Fruit fly (Drosophila melanogaster) whole organism, embryonic: ENCODE results near the gene CG43273.

ENCODE experiments used
- BEAF-32 ChIP-seq: fragments of 200-800 bp; sonication (Bioruptor generic); optimal IDR thresholded peaks from 3 replicates; lab custom pipeline; 2017; ENCODE audit warnings: missing biosample characterization, missing genetic modification characterization, mild to moderate bottlenecking, moderate library complexity, missing genetic modification reagents
- BtbVII ChIP-seq: fragments of 200-800 bp; sonication (Bioruptor generic); optimal IDR thresholded peaks from 3 replicates; lab custom pipeline; 2017; ENCODE audit warnings: missing biosample characterization, mild to moderate bottlenecking, missing genetic modification characterization
- C15 ChIP-seq: fragments of 200-800 bp; sonication (Bioruptor generic); IDR thresholded peaks from 3 replicates; pipeline ENCODE4 v1.3.6; 2022; ENCODE audit warnings: missing biosample characterization, missing genetic modification characterization
- CG11247 ChIP-seq: fragments of 200-800 bp; sonication (Bioruptor generic); IDR thresholded peaks from 2 replicates; pipeline ENCODE4 v1.3.6; 2022; ENCODE audit warnings: missing biosample characterization, missing genetic modification characterization
- CG11504 ChIP-seq: fragments of 200-800 bp; sonication (Bioruptor generic); optimal IDR thresholded peaks from 3 replicates; lab custom pipeline; 2019; ENCODE audit warnings: missing biosample characterization, mild to moderate bottlenecking, missing genetic modification characterization, moderate library complexity
- CG15479 ChIP-seq: fragments of 200-800 bp; sonication (Bioruptor generic); optimal IDR thresholded peaks from 3 replicates; lab custom pipeline; 2019; ENCODE audit warnings: missing biosample characterization, mild to moderate bottlenecking, missing genetic modification characterization, moderate library complexity
- CG1602 ChIP-seq: fragments of 200-800 bp; sonication (Bioruptor generic); optimal IDR thresholded peaks from 3 replicates; lab custom pipeline; 2016; ENCODE audit warnings: missing biosample characterization, missing genetic modification characterization
- CG16813 ChIP-seq: fragments of 200-800 bp; sonication (Bioruptor generic); IDR thresholded peaks from 3 replicates; pipeline ENCODE4 v1.3.6; 2022; ENCODE audit warnings: missing biosample characterization, missing genetic modification characterization; ENCODE audit not compliant: partially characterized antibody
- CG18619 ChIP-seq: fragments of 200-800 bp; sonication (Bioruptor generic); optimal IDR thresholded peaks from 3 replicates; lab custom pipeline; 2017; ENCODE audit warnings: missing biosample characterization, mild to moderate bottlenecking, missing genetic modification characterization
- CG2678 ChIP-seq: fragments of 200-800 bp; sonication (Bioruptor generic); optimal IDR thresholded peaks from 3 replicates; lab custom pipeline; 2019; ENCODE audit warnings: missing biosample characterization, mild to moderate bottlenecking, missing genetic modification characterization, moderate library complexity
- CG3281 ChIP-seq: fragments of 200-800 bp; sonication (Bioruptor generic); optimal IDR thresholded peaks from 3 replicates; lab custom pipeline; 2017; ENCODE audit warnings: missing biosample characterization, mild to moderate bottlenecking, missing genetic modification characterization
- CG33213 ChIP-seq: fragments of 200-800 bp; sonication (Bioruptor generic); optimal IDR thresholded peaks from 3 replicates; lab custom pipeline; 2016; ENCODE audit warnings: missing biosample characterization, missing genetic modification characterization
- CG42726 ChIP-seq: fragments of 200-800 bp; sonication (Bioruptor generic); IDR thresholded peaks from 2 replicates; pipeline ENCODE4 v1.3.6; 2022; ENCODE audit warnings: missing biosample characterization, missing genetic modification characterization; ENCODE audit not compliant: partially characterized antibody
- CG4854 ChIP-seq: fragments of 200-800 bp; sonication (Bioruptor generic); optimal IDR thresholded peaks from 2 replicates; lab custom pipeline; 2016; ENCODE audit warnings: missing biosample characterization, missing genetic modification characterization, inconsistent platforms
- CG6254 ChIP-seq: fragments of 200-800 bp; sonication (Bioruptor generic); optimal IDR thresholded peaks from 3 replicates; lab custom pipeline; 2017; ENCODE audit warnings: mild to moderate bottlenecking, missing biosample characterization, missing genetic modification reagents, missing genetic modification characterization
- CG7372 ChIP-seq: fragments of 200-800 bp; sonication (Bioruptor generic); IDR thresholded peaks from 2 replicates; pipeline ENCODE4 v1.3.6; 2022; ENCODE audit warnings: missing biosample characterization, missing genetic modification characterization
- CTCF ChIP-seq: fragments of 200-800 bp; sonication (Bioruptor generic); optimal IDR thresholded peaks from 2 replicates; lab custom pipeline; 2017; ENCODE audit warnings: missing biosample characterization, mild to moderate bottlenecking, missing genetic modification characterization, moderate library complexity
- CrebB ChIP-seq: fragments of 200-800 bp; sonication (Bioruptor generic); optimal IDR thresholded peaks from 3 replicates; lab custom pipeline; 2018; ENCODE audit warnings: missing biosample characterization, mild to moderate bottlenecking, missing genetic modification characterization
- Dbx ChIP-seq: fragments of 200-800 bp; sonication (Bioruptor generic); IDR thresholded peaks from 3 replicates; pipeline ENCODE4 v1.3.6; 2022; ENCODE audit warnings: missing biosample characterization, missing genetic modification characterization
- Drgx ChIP-seq: fragments of 200-800 bp; sonication (Bioruptor generic); IDR thresholded peaks from 2 replicates; pipeline ENCODE4 v1.3.6; 2022; ENCODE audit warnings: missing biosample characterization, missing genetic modification characterization
- Eip74EF ChIP-seq, 2 experiments: fragments of 200-800 bp in 1 of 2; fragments of >200 bp in 1 of 2; sonication (Bioruptor generic) in 1 of 2; optimal IDR thresholded peaks; 2 replicates each; lab custom pipeline; 2017 to 2019; ENCODE audit warnings: missing biosample characterization in 2 of 2, missing genetic modification characterization in 2 of 2, mild to moderate bottlenecking in 1 of 2, moderate library complexity in 1 of 2
- Fer1 ChIP-seq: fragments of 200-800 bp; sonication (Bioruptor generic); optimal IDR thresholded peaks from 2 replicates; lab custom pipeline; 2017; ENCODE audit warnings: missing biosample characterization, mild to moderate bottlenecking, missing genetic modification characterization
- Gsc ChIP-seq: fragments of 200-800 bp; sonication (Bioruptor generic); IDR thresholded peaks from 2 replicates; pipeline ENCODE4 v1.3.6; 2022; ENCODE audit warnings: missing biosample characterization, missing genetic modification characterization
- H15 ChIP-seq: fragments of 200-800 bp; sonication (Bioruptor generic); IDR thresholded peaks from 3 replicates; pipeline ENCODE4 v1.3.6; 2022; ENCODE audit warnings: missing biosample characterization, missing genetic modification characterization
- Oli ChIP-seq: fragments of 200-800 bp; sonication (Bioruptor generic); optimal IDR thresholded peaks from 2 replicates; lab custom pipeline; 2018; ENCODE audit warnings: missing biosample characterization, mild to moderate bottlenecking, missing genetic modification characterization, moderate library complexity
- Taf1 ChIP-seq: fragments of 200-800 bp; sonication (Bioruptor generic); IDR thresholded peaks from 2 replicates; pipeline ENCODE4 v1.3.6; 2022; ENCODE audit warnings: missing biosample characterization, missing genetic modification characterization
- Xrp1 ChIP-seq: fragments of 200-800 bp; sonication (Bioruptor generic); IDR thresholded peaks from 2 replicates; pipeline ENCODE4 v1.3.6; 2022; ENCODE audit warnings: missing biosample characterization, missing genetic modification characterization
- ac ChIP-seq: fragments of 200-800 bp; sonication (Bioruptor generic); optimal IDR thresholded peaks from 3 replicates; lab custom pipeline; 2017; ENCODE audit warnings: missing biosample characterization, mild to moderate bottlenecking, missing genetic modification characterization
- bbx ChIP-seq: fragments of 200-800 bp; sonication (Bioruptor generic); IDR thresholded peaks from 2 replicates; pipeline ENCODE4 v1.3.6; 2022; ENCODE audit warnings: missing biosample characterization, missing genetic modification characterization; ENCODE audit not compliant: partially characterized antibody
- crc ChIP-seq: fragments of 200-800 bp; sonication (Bioruptor generic); optimal IDR thresholded peaks from 2 replicates; lab custom pipeline; 2016; ENCODE audit warnings: missing biosample characterization, missing genetic modification characterization
- crp ChIP-seq, 2 experiments: fragments of 200-800 bp; sonication (Bioruptor generic); optimal IDR thresholded peaks; 2 replicates in 1 of 2; 3 replicates in 1 of 2; lab custom pipeline; 2017; ENCODE audit warnings: missing biosample characterization in 2 of 2, missing genetic modification characterization in 2 of 2, mild to moderate bottlenecking in 1 of 2, moderate library complexity in 1 of 2
- gcm ChIP-seq: fragments of 200-800 bp; sonication (Bioruptor generic); optimal IDR thresholded peaks from 2 replicates; lab custom pipeline; 2019; ENCODE audit warnings: missing biosample characterization, mild to moderate bottlenecking, missing genetic modification characterization, moderate library complexity
- gcm2 ChIP-seq: fragments of 200-800 bp; sonication (Bioruptor generic); optimal IDR thresholded peaks from 2 replicates; lab custom pipeline; 2016; ENCODE audit warnings: missing biosample characterization, missing genetic modification characterization
- grn ChIP-seq: fragments of 200-800 bp; sonication (Bioruptor generic); optimal IDR thresholded peaks from 3 replicates; lab custom pipeline; 2017; ENCODE audit warnings: missing biosample characterization, missing genetic modification characterization
- lilli ChIP-seq: fragments of 200-800 bp; sonication (Bioruptor generic); optimal IDR thresholded peaks from 3 replicates; lab custom pipeline; 2016; ENCODE audit warnings: missing biosample characterization, missing genetic modification characterization
- mirr ChIP-seq: fragments of 200-800 bp; sonication (Bioruptor generic); optimal IDR thresholded peaks from 3 replicates; lab custom pipeline; 2018; ENCODE audit warnings: missing biosample characterization, mild to moderate bottlenecking, missing genetic modification characterization
- mld ChIP-seq: fragments of 200-800 bp; sonication (Bioruptor generic); IDR thresholded peaks from 3 replicates; pipeline ENCODE4 v1.3.6; 2022; ENCODE audit warnings: missing biosample characterization, missing genetic modification characterization; ENCODE audit not compliant: partially characterized antibody
- phol ChIP-seq: fragments of 200-800 bp; sonication (Bioruptor generic); optimal IDR thresholded peaks from 3 replicates; lab custom pipeline; 2018; ENCODE audit warnings: missing biosample characterization, mild to moderate bottlenecking, missing genetic modification characterization, moderate library complexity
- pita ChIP-seq: fragments of 200-800 bp; sonication (Bioruptor generic); optimal IDR thresholded peaks from 2 replicates; lab custom pipeline; 2017; ENCODE audit warnings: missing biosample characterization, mild to moderate bottlenecking, missing genetic modification characterization
- prd ChIP-seq, 3 experiments: fragments of >200 bp in 2 of 3; fragments of 200-800 bp in 1 of 3; sonication (Bioruptor generic) in 1 of 3; optimal IDR thresholded peaks in 2 of 3; IDR thresholded peaks in 1 of 3; 2 replicates in 2 of 3; 3 replicates in 1 of 3; pipeline versions ENCODE4 v1.3.6 to Lab custom; 2017 to 2022; ENCODE audit warnings: missing biosample characterization in 1 of 3, missing genetic modification characterization in 1 of 3
- row ChIP-seq: fragments of 200-800 bp; sonication (Bioruptor generic); IDR thresholded peaks from 3 replicates; pipeline ENCODE4 v1.3.6; 2022; ENCODE audit warnings: missing biosample characterization, missing genetic modification characterization
- run ChIP-seq: fragments of 200-800 bp; sonication (Bioruptor generic); optimal IDR thresholded peaks from 3 replicates; lab custom pipeline; 2018; ENCODE audit warnings: missing biosample characterization, mild to moderate bottlenecking, missing genetic modification characterization
- schlank ChIP-seq: fragments of 200-800 bp; sonication (Bioruptor generic); optimal IDR thresholded peaks from 2 replicates; lab custom pipeline; 2018; ENCODE audit warnings: missing biosample characterization, mild to moderate bottlenecking, missing genetic modification characterization
- sim ChIP-seq: fragments of 200-800 bp; sonication (Bioruptor generic); IDR thresholded peaks from 2 replicates; pipeline ENCODE4 v1.3.6; 2022; ENCODE audit warnings: missing biosample characterization, missing genetic modification characterization
- sqz ChIP-seq: fragments of 200-800 bp; sonication (Bioruptor generic); optimal IDR thresholded peaks from 3 replicates; lab custom pipeline; 2018; ENCODE audit warnings: missing biosample characterization, mild to moderate bottlenecking, missing genetic modification characterization
- ssp ChIP-seq: fragments of 200-800 bp; sonication (Bioruptor generic); IDR thresholded peaks from 2 replicates; pipeline ENCODE4 v1.3.6; 2022; ENCODE audit warnings: missing biosample characterization, missing genetic modification characterization
- vfl ChIP-seq: fragments of 200-800 bp; sonication (Bioruptor generic); optimal IDR thresholded peaks from 2 replicates; lab custom pipeline; 2016; ENCODE audit warnings: missing biosample characterization, missing genetic modification characterization
- zfh2 ChIP-seq: fragments of 200-800 bp; sonication (Bioruptor generic); optimal IDR thresholded peaks from 2 replicates; lab custom pipeline; 2016; ENCODE audit warnings: missing biosample characterization, missing genetic modification characterization

The CG43273 gene

DNA sequence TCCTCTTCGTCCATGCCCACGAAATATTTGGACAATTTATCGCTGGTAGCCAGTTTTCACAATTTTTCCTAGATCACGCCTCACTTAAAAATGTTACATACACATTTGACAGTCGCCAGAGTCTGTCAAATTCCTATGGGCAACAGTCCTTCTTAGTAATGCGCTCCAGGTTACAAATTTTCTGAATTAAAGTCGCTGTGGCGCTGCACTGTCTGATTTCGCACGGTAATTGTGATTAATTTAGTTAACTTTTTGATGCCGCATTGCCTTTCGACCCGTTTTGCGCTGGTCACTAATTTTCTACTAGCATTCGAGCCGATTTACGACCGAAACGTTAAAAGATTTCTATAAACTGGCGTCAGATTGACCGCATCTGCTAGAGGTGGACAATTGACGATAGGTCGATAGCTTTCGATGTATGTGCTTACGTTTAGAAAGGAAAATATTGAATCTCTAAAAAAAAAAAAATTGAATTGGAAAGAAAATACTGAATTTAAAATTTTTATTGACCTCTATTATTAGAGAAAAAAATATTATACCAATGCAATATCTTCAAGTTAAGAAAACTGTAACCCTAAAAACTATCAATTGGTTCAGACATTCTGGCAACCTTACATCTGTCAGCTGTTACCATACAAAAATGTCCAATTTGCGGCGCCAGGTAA lies 16.3 kb upstream of the CG43273 start, which contains the start of the genes lili and CG34150 (continued):
- TF ChIP-seq Fer1 (GFP tag; lab: Kevin White, UChicago) (peak; percentile 69), Gsc (GFP tag; lab: Robert Waterston, UW) (no peak), CG16813 (GFP tag; lab: Robert Waterston, UW) (peak; percentile 78), grn (GFP tag; lab: Kevin White, UChicago) (no peak), CG1602 (peak; percentile 70), lilli (GFP tag; lab: Kevin White, UChicago) (peak; percentile 88), CG6254 (peak; percentile 15), Drgx (GFP tag; lab: Robert Waterston, UW) (no peak; the same call in 1 of the 2 replicates), CG33213 (GFP tag; lab: Kevin White, UChicago) (peak; percentile 54), schlank (no peak), crc (GFP tag; lab: Kevin White, UChicago) (peak; percentile 32), gcm2 (GFP tag; lab: Kevin White, UChicago) (peak; percentile 48), Eip74EF (GFP tag; optimal IDR thresholded peaks at IDR 0.05; lab: Kevin White, UChicago) (no peak), CG18619 (GFP tag; lab: Kevin White, UChicago) (peak; percentile 42), BtbVII (GFP tag; lab: Kevin White, UChicago) (peak; percentile 29), mld (GFP tag; lab: Robert Waterston, UW) (no peak), bbx (GFP tag; lab: Robert Waterston, UW) (peak; percentile 80), Oli (peak; percentile 50), pita (GFP tag; lab: Kevin White, UChicago) (no peak), crp (GFP tag; optimal IDR thresholded peaks at IDR 0.05; lab: Kevin White, UChicago) (peak; percentile 78 to 94), mirr (GFP tag; lab: Kevin White, UChicago) (no peak), CTCF (peak; percentile 38), zfh2 (GFP tag; lab: Kevin White, UChicago) (peak; percentile 64), CG11247 (GFP tag; lab: Robert Waterston, UW) (no peak; the same call in none of the 2 replicates), ac (GFP tag; lab: Kevin White, UChicago) (no peak), H15 (GFP tag; lab: Robert Waterston, UW) (peak; percentile 66; the same call in 2 of the 3 replicates), CG7372 (GFP tag; lab: Robert Waterston, UW) (peak; percentile 72; the same call in 1 of the 2 replicates), run (tag; lab: Kevin White, UChicago) (no peak), Xrp1 (peak; percentile 73; the same call in 1 of the 2 replicates), ssp (GFP tag; lab: Robert Waterston, UW) (peak; percentile 71), vfl (GFP tag; lab: Kevin White, UChicago) (peak; percentile 73), Taf1 (GFP tag; lab: Robert Waterston, UW) (peak; percentile 77), phol (tag; lab: Kevin White, UChicago) (peak; percentile 90), sqz (GFP tag; lab: Kevin White, UChicago) (no peak), CG3281 (GFP tag; lab: Kevin White, UChicago) (peak; percentile 67), CG2678 (peak; percentile 81), sim (no peak), BEAF-32 (GFP tag; lab: Kevin White, UChicago) (peak; percentile 83), CG42726 (GFP tag; lab: Robert Waterston, UW) (peak; percentile 56; the same call in 1 of the 2 replicates), gcm (GFP tag; lab: Kevin White, UChicago) (peak; percentile 57), CG4854 (GFP tag; lab: Kevin White, UChicago) (peak; percentile 61), row (GFP tag; lab: Robert Waterston, UW) (peak; percentile 90), C15 (no peak), Dbx (peak; percentile 82), prd (optimal IDR thresholded peaks at IDR 0.05; lab: Kevin White, UChicago) (no peak), prd (GFP tag; IDR thresholded peaks at IDR 0.05; lab: Robert Waterston, UW) (peak; percentile 84), CrebB (tag; lab: Kevin White, UChicago) (no peak), CG15479 (no peak), CG11504 (tag; lab: Kevin White, UChicago) (peak; percentile 76)
